Worm (Caenorhabditis elegans) whole organism, L4 larva: ENCODE data around the gene tag-77.

Experiments
- F49E8.2 ChIP-seq: sonication (generic microtip); optimal IDR thresholded peaks from 2 replicates; lab custom pipeline; 2016; ENCODE audit warnings: missing compliant biosample characterization, mild to moderate bottlenecking, missing genetic modification characterization, borderline replicate concordance
- Y48G9A.11 ChIP-seq: fragments of 200-800 bp; sonication (Bioruptor generic); IDR thresholded peaks from 2 replicates; pipeline ENCODE4 v1.3.6; 2022; ENCODE audit warnings: missing genetic modification reagents, missing genetic modification characterization, missing compliant biosample characterization
- Y5F2A.4 ChIP-seq: fragments of 200-800 bp; sonication (Bioruptor generic); optimal IDR thresholded peaks from 2 replicates; lab custom pipeline; 2018; ENCODE audit warnings: mild to moderate bottlenecking, missing genetic modification characterization, missing compliant biosample characterization
- ZK546.5 ChIP-seq, 2 experiments: sonication (generic microtip); optimal IDR thresholded peaks; 2 replicates each; lab custom pipeline; 2017; ENCODE audit warnings: missing biosample characterization in 2 of 2, missing genetic modification characterization in 2 of 2
- ces-1 ChIP-seq: fragments of 150-350 bp; sonication (generic microtip); optimal IDR thresholded peaks from 4 replicates; lab custom pipeline; 2014; ENCODE audit warnings: missing biosample characterization, missing genetic modification reagents, missing genetic modification characterization
- ctbp-1 ChIP-seq: fragments of 200-800 bp; sonication (Bioruptor generic); IDR thresholded peaks from 2 replicates; pipeline ENCODE4 v1.3.6; 2022; ENCODE audit warnings: missing genetic modification reagents, missing genetic modification characterization, missing compliant biosample characterization
- daf-12 ChIP-seq: fragments of 150-350 bp; optimal IDR thresholded peaks from 2 replicates; lab custom pipeline; 2014; ENCODE audit warnings: missing biosample characterization, missing genetic modification reagents, missing genetic modification characterization
- daf-16 ChIP-seq, 3 experiments: sonication (generic microtip); optimal IDR thresholded peaks; 2 replicates each; lab custom pipeline; 2016 to 2017; ENCODE audit warnings: missing genetic modification characterization in 3 of 3, missing genetic modification reagents in 3 of 3, mild to moderate bottlenecking in 2 of 3, missing compliant biosample characterization in 2 of 3, missing biosample characterization in 1 of 3, moderate library complexity in 1 of 3
- dmd-6 ChIP-seq: fragments of 200-800 bp; sonication (Bioruptor generic); IDR thresholded peaks from 2 replicates; pipeline ENCODE4 v1.3.6; 2022; ENCODE audit warnings: missing genetic modification reagents, missing genetic modification characterization, missing compliant biosample characterization
- dpl-1 ChIP-seq: fragments of 150-350 bp; optimal IDR thresholded peaks from 2 replicates; lab custom pipeline; 2014; ENCODE audit warnings: missing biosample characterization, missing genetic modification reagents, missing genetic modification characterization
- dve-1 ChIP-seq: sonication (generic microtip); optimal IDR thresholded peaks from 2 replicates; lab custom pipeline; 2017; ENCODE audit warnings: antibody characterized with exemption, mild to moderate bottlenecking, missing genetic modification characterization, missing compliant biosample characterization; ENCODE audit not compliant: insufficient read depth
- fkh-10 ChIP-seq: fragments of 150-350 bp; optimal IDR thresholded peaks from 2 replicates; lab custom pipeline; 2014; ENCODE audit warnings: missing biosample characterization, missing genetic modification reagents, missing genetic modification characterization
- hif-1 ChIP-seq, 2 experiments: sonication (generic microtip); optimal IDR thresholded peaks; 2 replicates each; lab custom pipeline; 2016 to 2017; ENCODE audit warnings: missing compliant biosample characterization in 2 of 2, missing genetic modification characterization in 2 of 2, missing genetic modification reagents in 2 of 2, missing genotype in 2 of 2, mild to moderate bottlenecking in 1 of 2
- hlh-30 ChIP-seq: sonication (generic microtip); optimal IDR thresholded peaks from 2 replicates; lab custom pipeline; 2017; ENCODE audit warnings: antibody characterized with exemption, mild to moderate bottlenecking, missing genetic modification characterization, missing compliant biosample characterization; ENCODE audit not compliant: insufficient read depth
- hmg-1.1 ChIP-seq: fragments of 200-800 bp; sonication (Bioruptor generic); IDR thresholded peaks from 2 replicates; pipeline ENCODE4 v1.3.6; 2022; ENCODE audit warnings: missing genetic modification reagents, missing genetic modification characterization, missing compliant biosample characterization
- lin-13 ChIP-seq: fragments of 150-350 bp; optimal IDR thresholded peaks from 2 replicates; lab custom pipeline; 2014; ENCODE audit warnings: missing biosample characterization, missing genetic modification reagents, missing genetic modification characterization
- lin-38 ChIP-seq: fragments of 200-800 bp; sonication (Bioruptor generic); IDR thresholded peaks from 2 replicates; pipeline ENCODE4 v1.3.6; 2022; ENCODE audit warnings: missing genetic modification reagents, missing genetic modification characterization, missing compliant biosample characterization
- lin-39 ChIP-seq: fragments of 150-350 bp; optimal IDR thresholded peaks from 2 replicates; lab custom pipeline; 2014; ENCODE audit warnings: missing biosample characterization, missing genetic modification reagents, missing genetic modification characterization
- mes-2 ChIP-seq: sonication (generic microtip); optimal IDR thresholded peaks from 2 replicates; lab custom pipeline; 2016; ENCODE audit warnings: missing genotype, mild to moderate bottlenecking, missing genetic modification characterization, missing compliant biosample characterization; ENCODE audit not compliant: poor library complexity, severe bottlenecking
- mxl-3 ChIP-seq: fragments of 200-800 bp; sonication (Bioruptor generic); optimal IDR thresholded peaks from 2 replicates; lab custom pipeline; 2018; ENCODE audit warnings: mild to moderate bottlenecking, missing genetic modification characterization, missing compliant biosample characterization
- nhr-10 ChIP-seq: fragments of 150-350 bp; optimal IDR thresholded peaks from 2 replicates; lab custom pipeline; 2014; ENCODE audit warnings: missing biosample characterization, missing genetic modification characterization
- nhr-25 ChIP-seq: sonication (generic microtip); optimal IDR thresholded peaks from 2 replicates; lab custom pipeline; 2017; ENCODE audit warnings: missing genetic modification characterization, mild to moderate bottlenecking, missing compliant biosample characterization, antibody characterized with exemption, moderate library complexity, borderline replicate concordance; ENCODE audit not compliant: insufficient read depth
- nhr-42 ChIP-seq: fragments of 200-800 bp; sonication (Bioruptor generic); IDR thresholded peaks from 2 replicates; pipeline ENCODE4 v1.3.6; 2022; ENCODE audit warnings: missing genetic modification characterization, missing compliant biosample characterization
- nhr-48 ChIP-seq: sonication (generic microtip); optimal IDR thresholded peaks from 2 replicates; lab custom pipeline; 2016; ENCODE audit warnings: mild to moderate bottlenecking, missing genetic modification characterization, missing compliant biosample characterization
- nhr-6 ChIP-seq: fragments of 150-350 bp; optimal IDR thresholded peaks from 2 replicates; lab custom pipeline; 2014; ENCODE audit warnings: missing biosample characterization, missing genetic modification characterization
- set-16 ChIP-seq: fragments of 200-800 bp; sonication (Bioruptor generic); IDR thresholded peaks from 2 replicates; pipeline ENCODE4 v1.3.6; 2022; ENCODE audit warnings: missing genetic modification reagents, missing genetic modification characterization, missing compliant biosample characterization
- snpc-1.2 ChIP-seq: fragments of 200-800 bp; sonication (Bioruptor generic); IDR thresholded peaks from 2 replicates; pipeline ENCODE4 v1.3.6; 2022; ENCODE audit warnings: missing genetic modification reagents, missing genetic modification characterization, missing compliant biosample characterization
- tra-1 ChIP-seq: fragments of 200-800 bp; sonication (Bioruptor generic); IDR thresholded peaks from 2 replicates; pipeline ENCODE4 v1.3.6; 2022; ENCODE audit warnings: missing genetic modification reagents, missing genetic modification characterization, missing compliant biosample characterization
- unc-130 ChIP-seq: sonication (generic microtip); optimal IDR thresholded peaks from 2 replicates; lab custom pipeline; 2016; ENCODE audit warnings: missing genetic modification reagents, missing genetic modification characterization, missing compliant biosample characterization
- unc-39 ChIP-seq: sonication (generic microtip); optimal IDR thresholded peaks from 2 replicates; lab custom pipeline; 2017; ENCODE audit warnings: missing biosample characterization, missing genetic modification characterization
- unc-62 ChIP-seq, 3 experiments: fragments of 150-350 bp in 1 of 3; sonication (generic microtip); optimal IDR thresholded peaks in 2 of 3; peaks in 1 of 3; 1 replicate in 1 of 3; 2 replicates in 2 of 3; lab custom pipeline; 2014 to 2017; ENCODE audit warnings: missing biosample characterization in 3 of 3, missing genetic modification characterization in 3 of 3, missing genetic modification reagents in 3 of 3, missing genotype in 1 of 3
- vab-7 ChIP-seq: fragments of 200-800 bp; sonication (Bioruptor generic); IDR thresholded peaks from 2 replicates; pipeline ENCODE4 v1.3.6; 2022; ENCODE audit warnings: missing genetic modification reagents, missing genetic modification characterization, missing compliant biosample characterization
- zag-1 ChIP-seq: fragments of 150-350 bp; optimal IDR thresholded peaks from 2 replicates; lab custom pipeline; 2014; ENCODE audit warnings: missing biosample characterization, missing genetic modification characterization
- zfp-3 ChIP-seq: fragments of 200-800 bp; sonication (Bioruptor generic); conservative IDR thresholded peaks from 2 replicates; pipeline ENCODE4 v1.3.6; 2022; ENCODE audit warnings: missing genetic modification reagents, missing genetic modification characterization, missing compliant biosample characterization

The tag-77 gene

ce11 chrIV:8511056-8511455 lies 708 bp upstream of the tag-77 start, which contains the start of gene mes-6 (continued):
- peak; percentile 84 for TF ChIP-seq dpl-1
- no peak for TF ChIP-seq zag-1 (tag; lab: Kevin White, UChicago)
- peak; percentile 24 for TF ChIP-seq dve-1 (tag; lab: Kevin White, UChicago)
- TF ChIP-seq mes-2 (tag; lab: Kevin White, UChicago), result no peak
- TF ChIP-seq unc-130 (GFP tag; lab: Kevin White, UChicago), result peak; percentile 39
- TF ChIP-seq hmg-1.1 (GFP tag; lab: Robert Waterston, UW), result 0 out of 2 replicates have a peak, but pooled peaks have one; percentile 12
- TF ChIP-seq, all 104 proteins: peak for 12

DNA sequence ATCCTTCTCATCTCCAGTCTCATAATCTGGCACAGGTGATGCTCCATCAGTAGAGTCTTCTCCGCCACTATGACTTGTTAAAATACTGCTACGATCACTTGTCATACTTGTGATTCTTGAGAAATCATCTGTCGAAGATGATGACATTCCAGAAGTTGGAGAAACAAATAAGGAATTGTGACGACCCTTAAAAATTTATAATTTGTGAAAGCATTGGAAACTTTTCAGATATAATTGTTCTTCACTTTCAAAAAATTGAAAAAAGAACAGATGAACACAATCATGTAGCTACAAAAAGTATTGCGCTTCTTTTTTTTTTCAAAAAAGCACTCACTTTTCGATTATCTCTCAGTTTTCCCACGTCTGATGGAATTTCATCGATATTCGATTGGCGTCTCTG lies 4.3 kb downstream of the tag-77 start:
- TF ChIP-seq unc-62 (GFP tag; optimal IDR thresholded peaks at IDR 0.05 in 1 of 2; lab: Kevin White, UChicago), result peak in 1 of 2 experiments; percentile 95
- TF ChIP-seq unc-62 (tag; optimal IDR thresholded peaks at IDR 0.05; lab: Kevin White, UChicago), result no peak
- no peak for TF ChIP-seq F49E8.2 (tag; lab: Kevin White, UChicago)

DNA sequence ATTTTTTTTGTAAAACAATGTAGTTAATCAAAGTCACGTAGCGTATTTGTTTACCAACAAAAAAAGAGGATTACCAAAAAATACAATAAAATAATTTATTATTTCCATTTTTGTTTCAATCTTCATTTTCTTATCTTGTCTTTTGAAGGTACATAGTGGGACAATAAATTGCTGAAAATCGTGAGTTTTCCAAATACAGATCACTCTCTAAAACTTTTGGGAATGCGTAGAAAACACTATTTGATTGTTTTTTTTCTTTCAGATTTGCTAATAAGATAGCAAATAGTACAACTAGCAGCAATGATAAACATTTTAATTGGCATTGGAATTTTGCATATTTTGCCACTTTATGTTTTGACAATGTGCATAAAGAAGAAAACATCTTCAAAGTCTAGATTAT lies 9.0 kb downstream of the tag-77 start, which contains the start of gene C28C12.1:
Gene C28C12.1 (plus strand): TSS at position 301 of the 400 bp plus-strand sequence.
- no peak for TF ChIP-seq nhr-10 (tag; lab: Kevin White, UChicago)

DNA sequence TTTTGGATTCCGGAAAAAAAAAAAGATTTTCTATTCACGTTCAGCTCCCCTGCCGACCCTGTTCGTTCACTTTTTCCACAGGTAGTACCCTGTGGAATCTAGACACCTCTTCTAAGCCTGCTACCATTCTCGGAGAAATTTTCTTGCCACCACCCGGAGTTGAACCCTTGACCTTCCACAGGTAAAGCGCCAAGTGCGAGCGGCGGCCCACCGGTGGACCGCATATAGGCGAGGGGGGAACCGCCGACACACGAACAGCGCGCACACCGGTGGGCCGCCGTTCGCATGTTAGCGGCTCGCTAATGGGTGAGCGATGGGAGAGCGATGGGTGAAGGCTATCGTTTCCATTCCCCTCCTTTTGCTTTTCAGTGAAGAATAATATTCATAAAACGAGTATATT lies 9.8 kb downstream of the tag-77 start:
- peak; percentile 88 for TF ChIP-seq set-16 (GFP tag; lab: Robert Waterston, UW)

ce11 chrIV:8499956-8500355 lies 10.4 kb downstream of the tag-77 start:
- TF ChIP-seq snpc-1.2 (peak; percentile 64; the same call in 1 of the 2 replicates), ZK546.5 (tag; optimal IDR thresholded peaks at IDR 0.05; lab: Kevin White, UChicago) (no peak)

DNA sequence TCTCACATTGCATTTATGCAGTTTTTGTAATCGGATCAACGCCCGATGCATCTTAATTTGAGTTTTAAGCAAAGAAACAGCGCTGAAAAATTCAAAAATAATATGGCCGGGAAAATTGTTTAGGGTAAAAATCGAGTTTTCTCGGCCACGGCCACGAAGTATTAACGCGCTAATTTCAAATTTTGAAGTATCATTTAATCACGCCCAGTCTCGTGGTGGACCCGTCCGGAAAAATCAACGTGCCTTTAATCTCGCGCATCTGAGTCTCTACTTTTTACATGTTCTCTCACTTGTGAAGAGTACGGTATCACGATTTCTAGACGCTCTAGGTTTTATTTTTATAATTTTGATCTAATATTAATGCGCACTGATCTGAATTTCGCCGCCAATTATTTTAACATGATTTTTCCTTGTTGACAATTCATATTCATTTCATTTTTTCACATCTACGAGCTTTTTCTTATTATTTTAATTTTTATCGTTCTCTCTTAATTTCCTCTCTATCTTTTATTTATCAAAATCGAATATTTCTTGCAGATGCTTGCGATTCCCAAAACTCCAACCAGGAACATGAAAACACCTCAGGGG lies 11.5 kb downstream of the tag-77 start, which contains the start of the genes acdh-13 and mesp-1:
Gene acdh-13 (minus strand): TSS at position 51 of the 588 bp plus-strand sequence.
Gene mesp-1 (plus strand): TSS at position 538 of the 588 bp plus-strand sequence.
- no peak for TF ChIP-seq fkh-10 (GFP tag; lab: Kevin White, UChicago)
- TF ChIP-seq lin-38 (GFP tag; lab: Robert Waterston, UW), result peak; percentile 53
- no peak for TF ChIP-seq nhr-48
- TF ChIP-seq daf-12 (tag; lab: Kevin White, UChicago), result no peak
- TF ChIP-seq Y48G9A.11 (GFP tag; lab: Robert Waterston, UW), result peak; percentile 69
- no peak for TF ChIP-seq nhr-42
- no peak for TF ChIP-seq unc-39 (tag; lab: Kevin White, UChicago)
- TF ChIP-seq mxl-3 (GFP tag; lab: Kevin White, UChicago), result no peak
- no peak for TF ChIP-seq lin-39 (tag; lab: Kevin White, UChicago)
- no peak for TF ChIP-seq nhr-25 (tag; lab: Kevin White, UChicago)
- peak; percentile 71 for TF ChIP-seq F49E8.2 (tag; lab: Kevin White, UChicago)
- TF ChIP-seq mes-2 (tag; lab: Kevin White, UChicago), result peak; percentile 96
- peak; percentile 89 for TF ChIP-seq dpl-1
- peak in 1 of 2 experiments; percentile 69 for TF ChIP-seq hif-1 (tag; optimal IDR thresholded peaks at IDR 0.05; lab: Kevin White, UChicago)
- TF ChIP-seq unc-130 (GFP tag; lab: Kevin White, UChicago), result peak; percentile 94
- TF ChIP-seq, all 104 proteins: peak for 7

DNA sequence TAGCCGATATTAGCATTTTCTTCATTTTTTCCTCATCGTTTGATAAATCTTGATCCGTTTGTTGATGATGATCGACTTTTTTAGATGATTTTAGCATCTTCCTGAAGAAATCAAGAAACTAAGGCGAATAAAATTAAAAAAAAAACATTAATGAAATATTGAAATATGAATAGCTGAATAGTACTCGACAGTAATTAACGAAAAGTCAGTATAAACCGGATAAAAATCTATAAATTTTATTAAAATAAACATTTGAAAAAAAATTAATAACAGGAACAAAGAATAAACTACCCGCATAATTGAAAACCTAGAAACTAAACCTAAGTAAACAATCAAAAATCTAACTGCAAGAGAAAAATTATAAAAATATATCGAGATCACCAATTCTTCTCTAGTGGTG lies 14.1 kb downstream of the tag-77 start, which contains the start of gene C28C12.12:
Gene C28C12.12 (minus strand): TSS at position 101 of the 400 bp plus-strand sequence.
- no peak for TF ChIP-seq mes-2 (tag; lab: Kevin White, UChicago)
- no peak for TF ChIP-seq dmd-6 (GFP tag; lab: Robert Waterston, UW)
- TF ChIP-seq nhr-6 (tag; lab: Kevin White, UChicago), result no peak
- no peak for TF ChIP-seq dpl-1
- TF ChIP-seq vab-7 (GFP tag; lab: Robert Waterston, UW), result no peak
- no peak for TF ChIP-seq Y5F2A.4 (GFP tag; lab: Kevin White, UChicago)
- no peak for TF ChIP-seq hif-1 (tag; optimal IDR thresholded peaks at IDR 0.05; lab: Kevin White, UChicago)
- no peak for TF ChIP-seq lin-13
- TF ChIP-seq zfp-3, result no peak
- TF ChIP-seq dve-1 (tag; lab: Kevin White, UChicago), result no peak
- no peak for TF ChIP-seq hlh-30 (tag; lab: Kevin White, UChicago)
- no peak for TF ChIP-seq fkh-10 (GFP tag; lab: Kevin White, UChicago)
- TF ChIP-seq daf-16 (GFP tag; optimal IDR thresholded peaks at IDR 0.05; lab: Kevin White, UChicago), result no peak
- TF ChIP-seq daf-16 (tag; optimal IDR thresholded peaks at IDR 0.05; lab: Kevin White, UChicago), result no peak
- TF ChIP-seq tra-1 (GFP tag; lab: Robert Waterston, UW), result no peak
- TF ChIP-seq ctbp-1, result no peak
- no peak for TF ChIP-seq ces-1 (GFP tag; lab: Kevin White, UChicago)
